Worm (Caenorhabditis elegans) whole organism, L4 larva: ENCODE results near the gene rbc-2.

ENCODE experiments used
- hlh-30 ChIP-seq: sonication (generic microtip); optimal IDR thresholded peaks from 2 replicates; lab custom pipeline; 2017; ENCODE audit warnings: antibody characterized with exemption, mild to moderate bottlenecking, missing genetic modification characterization, missing compliant biosample characterization; ENCODE audit not compliant: insufficient read depth
- set-16 ChIP-seq: fragments of 200-800 bp; sonication (Bioruptor generic); IDR thresholded peaks from 2 replicates; pipeline ENCODE4 v1.3.6; 2022; ENCODE audit warnings: missing genetic modification reagents, missing genetic modification characterization, missing compliant biosample characterization
- tag-97 ChIP-seq: fragments of 200-800 bp; sonication (Bioruptor generic); IDR thresholded peaks from 2 replicates; pipeline ENCODE4 v1.3.6; 2022; ENCODE audit warnings: missing genetic modification characterization, missing compliant biosample characterization

ce11 chrIII:2546298-2546697 lies 17.8 kb upstream of the rbc-2 start:
- TF ChIP-seq set-16 (no peak), hlh-30 (tag; lab: Kevin White, UChicago) (no peak), tag-97 (no peak)
